Worm (Caenorhabditis elegans) whole organism, midembryonic: ENCODE data around the gene lys-1.

Experiments used
- flt-1 ChIP-seq: fragments of 200-800 bp; sonication (Bioruptor generic); IDR thresholded peaks from 2 replicates; pipeline ENCODE4 v1.3.6; 2022; ENCODE audit warnings: missing genetic modification characterization, missing compliant biosample characterization
- med-1 ChIP-seq: sonication (generic microtip); optimal IDR thresholded peaks from 2 replicates; lab custom pipeline; 2017; ENCODE audit warnings: missing genetic modification characterization, mild to moderate bottlenecking, missing compliant biosample characterization, antibody characterized with exemption, missing genetic modification reagents; ENCODE audit not compliant: insufficient read depth

DNA sequence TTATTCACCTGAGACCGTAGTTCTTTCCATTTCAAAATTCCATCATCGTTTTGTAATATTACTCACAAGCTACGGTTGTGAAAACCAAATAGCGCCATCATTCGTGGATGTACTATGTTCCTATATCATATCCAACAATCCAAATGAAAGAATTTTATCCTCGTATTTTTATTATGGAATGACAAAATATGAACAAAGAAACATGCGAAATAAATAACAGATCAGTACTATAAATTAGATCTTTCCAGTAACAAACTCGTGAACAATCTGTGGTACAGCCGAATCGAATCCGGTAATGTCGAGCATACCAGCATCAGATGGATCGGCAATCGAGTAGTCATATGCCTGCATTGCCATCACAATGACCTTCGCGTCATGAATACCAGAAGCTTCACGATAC lies 25.0 kb upstream of the lys-1 start:
- TF ChIP-seq flt-1 (GFP tag; lab: Robert Waterston, UW): no peak
- TF ChIP-seq med-1: no peak
